Worm (Caenorhabditis elegans): ENCODE data around the gene K12D12.5.

The K12D12.5 gene

ce11 chrII:11860623-11861079 is at the start of gene K12D12.5:
K12D12.5 (plus strand) TSS chrII:11861029.
- no peak for TF ChIP-seq C34F6.9 (tag; optimal IDR thresholded peaks at IDR 0.05)
- no peak for TF ChIP-seq nhr-23 (tag; optimal IDR thresholded peaks at IDR 0.05)
- no peak for TF ChIP-seq unc-62 (GFP tag; optimal IDR thresholded peaks at IDR 0.05)
- no peak for TF ChIP-seq elt-1 (tag; optimal IDR thresholded peaks at IDR 0.05)
- no peak for TF ChIP-seq ceh-82 (tag; optimal IDR thresholded peaks at IDR 0.05)
- TF ChIP-seq lin-13 (GFP tag; optimal IDR thresholded peaks at IDR 0.05), result no peak
- TF ChIP-seq lin-11 (tag; optimal IDR thresholded peaks at IDR 0.05), result no peak
- no peak for TF ChIP-seq ztf-4 (tag; optimal IDR thresholded peaks at IDR 0.05)
- TF ChIP-seq sem-4 (tag; optimal IDR thresholded peaks at IDR 0.05), result no peak
- TF ChIP-seq nhr-6 (tag; optimal IDR thresholded peaks at IDR 0.05), result no peak
- no peak for TF ChIP-seq mab-5 (tag; optimal IDR thresholded peaks at IDR 0.05)
- TF ChIP-seq ama-1 (optimal IDR thresholded peaks at IDR 0.05), result no peak
- TF ChIP-seq nhr-237 (tag; optimal IDR thresholded peaks at IDR 0.05), result no peak
- no peak for TF ChIP-seq Y55F3AM.14 (GFP tag; optimal IDR thresholded peaks at IDR 0.05)
- no peak for TF ChIP-seq crh-2 (tag; optimal IDR thresholded peaks at IDR 0.05)

- TF ChIP-seq lin-11 (tag; optimal IDR thresholded peaks at IDR 0.05), result no peak
Measured at ce11 chrII:11811241-11811640, 49.6 kb upstream of the K12D12.5 start.

ce11 chrII:11813895-11814369 is 46.9 kb upstream of the K12D12.5 start, which contains the start of gene F43G6.8:
F43G6.8 (minus strand) TSS chrII:11814092.
- TF ChIP-seq mbf-1 (tag; optimal IDR thresholded peaks at IDR 0.05) (no peak), unc-39 (tag; optimal IDR thresholded peaks at IDR 0.05) (no peak), C34F6.9 (tag; optimal IDR thresholded peaks at IDR 0.05) (peak; percentile 81), Y55F3AM.14 (GFP tag; optimal IDR thresholded peaks at IDR 0.05) (no peak), unc-55 (GFP tag; optimal IDR thresholded peaks at IDR 0.05) (peak; percentile 50), nhr-25 (tag; optimal IDR thresholded peaks at IDR 0.05) (peak; percentile 6), snpc-4 (tag; optimal IDR thresholded peaks at IDR 0.05) (peak; percentile 2), lin-13 (GFP tag; optimal IDR thresholded peaks at IDR 0.05) (peak; percentile 4), blmp-1 (tag; optimal IDR thresholded peaks at IDR 0.05; ENCODE audit: insufficient read depth) (peak; percentile 32), fos-1 (tag; optimal IDR thresholded peaks at IDR 0.05) (peak; percentile 13), lsy-2 (tag; optimal IDR thresholded peaks at IDR 0.05) (peak in 1 of 2 experiments; percentile 61), nhr-21 (tag; optimal IDR thresholded peaks at IDR 0.05) (peak; percentile 10), nhr-12 (tag; optimal IDR thresholded peaks at IDR 0.05) (no peak), gmeb-1 (tag; optimal IDR thresholded peaks at IDR 0.05) (no peak), nhr-129 (tag; optimal IDR thresholded peaks at IDR 0.05) (peak; percentile 83), lin-11 (tag; optimal IDR thresholded peaks at IDR 0.05) (peak; percentile 29), crh-2 (tag; optimal IDR thresholded peaks at IDR 0.05) (peak; percentile 30), aly-2 (tag; optimal IDR thresholded peaks at IDR 0.05) (no peak), sma-9 (GFP tag; optimal IDR thresholded peaks at IDR 0.05) (peak; percentile 42), sma-9 (tag; optimal IDR thresholded peaks at IDR 0.05) (no peak), ama-1 (optimal IDR thresholded peaks at IDR 0.05) (peak; percentile 79)

- TF ChIP-seq ztf-11 (tag; optimal IDR thresholded peaks at IDR 0.05) (no peak), unc-55 (GFP tag; optimal IDR thresholded peaks at IDR 0.05) (no peak)
Measured at ce11 chrII:11816014-11816413, 44.8 kb upstream of the K12D12.5 start.

- TF ChIP-seq ama-1 (optimal IDR thresholded peaks at IDR 0.05) (no peak), Y55F3AM.14 (GFP tag; optimal IDR thresholded peaks at IDR 0.05) (no peak), elt-3 (tag; optimal IDR thresholded peaks at IDR 0.05) (no peak), mbf-1 (tag; optimal IDR thresholded peaks at IDR 0.05) (no peak), nhr-21 (tag; optimal IDR thresholded peaks at IDR 0.05) (no peak), F13H6.1 (tag; optimal IDR thresholded peaks at IDR 0.05) (no peak), nhr-11 (tag; optimal IDR thresholded peaks at IDR 0.05) (no peak), mdl-1 (tag; optimal IDR thresholded peaks at IDR 0.05) (no peak), blmp-1 (tag; optimal IDR thresholded peaks at IDR 0.05; ENCODE audit: insufficient read depth) (no peak), lin-13 (GFP tag; optimal IDR thresholded peaks at IDR 0.05) (no peak), elt-1 (tag; optimal IDR thresholded peaks at IDR 0.05) (no peak), sma-3 (GFP tag; optimal IDR thresholded peaks at IDR 0.05) (no peak), nhr-129 (tag; optimal IDR thresholded peaks at IDR 0.05) (no peak)
Measured at ce11 chrII:11816475-11816874, 44.4 kb upstream of the K12D12.5 start, which contains the start of gene pap-3. pap-3 (minus strand) TSS chrII:11816575.
